Worm (Caenorhabditis elegans): ENCODE results near the gene F56F10.1.
A peak's percentile ranks its signal among the peaks of the same experiment; 100 is the strongest.

The F56F10.1 gene

DNA sequence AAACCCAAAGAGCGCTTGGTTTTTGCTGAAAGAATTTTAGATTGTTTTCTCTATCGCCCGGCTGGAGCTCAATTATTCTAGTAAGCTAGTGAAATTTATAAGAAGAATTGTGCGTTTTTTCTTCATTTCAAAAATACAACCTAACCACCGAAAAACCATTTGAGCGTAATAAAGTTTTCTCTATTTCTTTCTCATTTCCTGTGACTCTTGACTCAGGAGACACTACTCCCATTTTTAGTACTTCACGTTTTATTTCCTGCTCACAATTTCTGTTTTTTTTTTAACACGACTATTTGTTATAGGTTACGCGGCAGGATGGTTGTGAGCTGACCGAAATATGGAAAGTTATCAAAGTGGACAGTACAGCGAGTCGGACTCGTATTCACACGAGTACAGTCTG lies 40.6 kb downstream of the F56F10.1 start, which contains the start of gene F35H12.6:
TSS of gene F35H12.6 (plus strand) at position 301 of the 400 bp plus-strand sequence.
- TF ChIP-seq tlp-1 (tag; optimal IDR thresholded peaks at IDR 0.05) = no peak
- TF ChIP-seq hlh-17 (GFP tag; optimal IDR thresholded peaks at IDR 0.05; ENCODE audit: borderline replicate concordance) = no peak

DNA sequence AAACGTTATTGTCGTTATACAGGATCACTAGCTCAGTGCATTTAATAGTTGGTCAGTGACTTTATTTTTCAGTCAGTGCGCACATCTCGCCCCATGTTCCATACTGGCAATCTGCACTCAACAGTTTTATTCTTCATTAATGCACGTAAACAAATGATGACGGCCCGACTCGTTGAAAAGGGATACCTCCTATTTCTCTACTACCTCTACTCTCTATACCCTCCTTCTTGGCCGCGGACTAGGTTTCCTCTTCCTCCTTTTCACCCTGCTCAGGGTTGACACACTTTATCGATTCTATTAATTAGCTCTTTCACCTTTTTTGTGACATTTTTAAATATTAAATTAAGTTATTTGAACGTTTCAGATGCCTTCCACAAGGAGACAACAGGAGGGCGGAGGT lies 43.1 kb downstream of the F56F10.1 start, which contains the start of gene sel-12:
TSS of gene sel-12 (plus strand) at position 358 of the 400 bp plus-strand sequence.
- TF ChIP-seq lin-35 (GFP tag; optimal IDR thresholded peaks at IDR 0.05) (peak in 1 of 2 experiments; percentile 7), egl-27 (tag; optimal IDR thresholded peaks at IDR 0.05) (no peak), swsn-7 (tag; optimal IDR thresholded peaks at IDR 0.05) (no peak), rnt-1 (tag; optimal IDR thresholded peaks at IDR 0.05) (peak; percentile 31), ceh-82 (tag; optimal IDR thresholded peaks at IDR 0.05) (peak in 1 of 3 experiments; percentile 50), snu-23 (GFP tag; optimal IDR thresholded peaks at IDR 0.05) (peak; percentile 29), zag-1 (tag; optimal IDR thresholded peaks at IDR 0.05) (no peak), lin-14 (GFP tag; optimal IDR thresholded peaks at IDR 0.05) (peak; percentile 62), nhr-76 (tag; optimal IDR thresholded peaks at IDR 0.05) (no peak), nhr-12 (tag; optimal IDR thresholded peaks at IDR 0.05) (no peak), zip-4 (GFP tag; optimal IDR thresholded peaks at IDR 0.05) (no peak), nhr-20 (tag; optimal IDR thresholded peaks at IDR 0.05) (peak; percentile 1), blmp-1 (tag; optimal IDR thresholded peaks at IDR 0.05) (peak; percentile 9), ceh-90 (tag; optimal IDR thresholded peaks at IDR 0.05) (no peak), aly-2 (tag; optimal IDR thresholded peaks at IDR 0.05) (no peak), nhr-47 (tag; optimal IDR thresholded peaks at IDR 0.05) (peak; percentile 10), nhr-11 (tag; optimal IDR thresholded peaks at IDR 0.05) (no peak), lsy-2 (tag; optimal IDR thresholded peaks at IDR 0.05) (peak in 1 of 2 experiments; percentile 26), xbp-1 (tag; optimal IDR thresholded peaks at IDR 0.05) (no peak), C16A3.4 (tag; optimal IDR thresholded peaks at IDR 0.05) (no peak), mep-1 (tag; optimal IDR thresholded peaks at IDR 0.05) (peak; percentile 18), mef-2 (tag; optimal IDR thresholded peaks at IDR 0.05) (no peak), skn-1 (tag; optimal IDR thresholded peaks at IDR 0.05) (peak; percentile 45), efl-1 (optimal IDR thresholded peaks at IDR 0.05) (no peak), efl-1 (GFP tag; optimal IDR thresholded peaks at IDR 0.05 in 1 of 2) (no peak), ceh-63 (GFP tag; optimal IDR thresholded peaks at IDR 0.05) (no peak), jun-1 (tag; optimal IDR thresholded peaks at IDR 0.05) (no peak), aha-1 (tag; optimal IDR thresholded peaks at IDR 0.05) (no peak), F16B12.6 (tag; optimal IDR thresholded peaks at IDR 0.05) (no peak), hlh-4 (tag; optimal IDR thresholded peaks at IDR 0.05) (no peak), C04F5.9 (tag; optimal IDR thresholded peaks at IDR 0.05) (no peak), fkh-10 (GFP tag; optimal IDR thresholded peaks at IDR 0.05) (no peak), fos-1 (tag; optimal IDR thresholded peaks at IDR 0.05) (no peak), nhr-71 (tag; optimal IDR thresholded peaks at IDR 0.05) (peak; percentile 7), fkh-4 (tag; optimal IDR thresholded peaks at IDR 0.05; ENCODE audit: borderline replicate concordance) (no peak)

DNA sequence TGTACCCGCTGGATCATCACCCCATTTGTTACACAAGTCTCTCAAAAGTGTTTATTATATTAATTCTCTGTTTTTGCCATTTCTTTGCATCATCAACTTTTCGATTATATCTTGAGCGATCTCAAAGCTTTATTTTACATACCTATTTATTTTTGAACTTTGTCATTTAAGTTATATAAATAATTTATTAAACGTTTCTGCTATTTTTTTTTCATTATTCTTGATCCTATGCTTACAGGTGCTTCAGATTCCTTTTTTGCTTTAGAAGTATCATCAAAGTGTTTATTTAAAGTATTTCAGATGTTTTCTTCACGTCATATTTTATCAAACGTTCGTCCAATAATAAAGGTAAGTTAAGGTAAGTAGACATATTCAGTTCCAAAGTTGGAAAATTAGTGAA lies 45.7 kb downstream of the F56F10.1 start, which contains the start of gene F35H12.5:
TSS of gene F35H12.5 (plus strand) at position 301 of the 400 bp plus-strand sequence.
- TF ChIP-seq mep-1 (tag; optimal IDR thresholded peaks at IDR 0.05) = no peak
- TF ChIP-seq ets-5 (GFP tag; IDR thresholded peaks at IDR 0.05) = no peak
- no peak for TF ChIP-seq fkh-4 (tag; optimal IDR thresholded peaks at IDR 0.05; ENCODE audit: borderline replicate concordance)
- TF ChIP-seq lin-35 (GFP tag; optimal IDR thresholded peaks at IDR 0.05) = no peak
- TF ChIP-seq snpc-4 (tag; optimal IDR thresholded peaks at IDR 0.05) = no peak
- no peak for TF ChIP-seq dpl-1 (GFP tag; optimal IDR thresholded peaks at IDR 0.05)
- TF ChIP-seq C16A3.4 (tag; optimal IDR thresholded peaks at IDR 0.05) = no peak
- TF ChIP-seq vab-15 (tag; optimal IDR thresholded peaks at IDR 0.05) = no peak
- TF ChIP-seq swsn-7 (tag; optimal IDR thresholded peaks at IDR 0.05) = no peak
- no peak for TF ChIP-seq hpl-2 (GFP tag; optimal IDR thresholded peaks at IDR 0.05)
- TF ChIP-seq snu-23 (GFP tag; optimal IDR thresholded peaks at IDR 0.05) = no peak
- no peak for TF ChIP-seq nhr-19 (GFP tag; conservative IDR thresholded peaks at IDR 0.05)
- TF ChIP-seq ces-1 (GFP tag; optimal IDR thresholded peaks at IDR 0.05) = no peak
- TF ChIP-seq egl-27 (tag; optimal IDR thresholded peaks at IDR 0.05) = no peak
- no peak for TF ChIP-seq irx-1 (tag; optimal IDR thresholded peaks at IDR 0.05)

Data from whole organism, L1 larva.